Worm (Caenorhabditis elegans) whole organism, L3 larva: Measurements from ENCODE around the gene dod-6.

Source experiments
- aly-2 ChIP-seq: fragments of 150-350 bp; optimal IDR thresholded peaks from 2 replicates; lab custom pipeline; 2014; ENCODE audit warnings: missing biosample characterization, missing genetic modification characterization
- ama-1 ChIP-seq: fragments of 150-350 bp; optimal IDR thresholded peaks from 2 replicates; lab custom pipeline; 2018
- ceh-16 ChIP-seq: sonication (generic microtip); optimal IDR thresholded peaks from 2 replicates; lab custom pipeline; 2017; ENCODE audit warnings: missing biosample characterization, missing genetic modification characterization
- ceh-82 ChIP-seq: fragments of 150-350 bp; optimal IDR thresholded peaks from 2 replicates; lab custom pipeline; 2014; ENCODE audit warnings: missing biosample characterization, missing genetic modification characterization
- nhr-23 ChIP-seq: fragments of 150-350 bp; optimal IDR thresholded peaks from 2 replicates; lab custom pipeline; 2014; ENCODE audit warnings: missing biosample characterization, missing genetic modification reagents, missing genetic modification characterization
- nhr-76 ChIP-seq: fragments of 150-350 bp; sonication (generic microtip); optimal IDR thresholded peaks from 5 replicates; lab custom pipeline; 2014; ENCODE audit warnings: missing biosample characterization, missing genetic modification characterization
- nhr-77 ChIP-seq: fragments of 150-350 bp; optimal IDR thresholded peaks from 2 replicates; lab custom pipeline; 2014; ENCODE audit warnings: missing biosample characterization, missing genetic modification characterization
- sea-2 ChIP-seq: fragments of 150-350 bp; sonication (generic microtip); optimal IDR thresholded peaks from 4 replicates; lab custom pipeline; 2014; ENCODE audit warnings: missing biosample characterization, missing genetic modification reagents, missing genetic modification characterization
- snpc-4 ChIP-seq: fragments of 150-350 bp; optimal IDR thresholded peaks from 2 replicates; lab custom pipeline; 2014; ENCODE audit warnings: missing biosample characterization, missing genetic modification characterization
- tbx-2 ChIP-seq: sonication (generic microtip); optimal IDR thresholded peaks from 2 replicates; lab custom pipeline; 2016; ENCODE audit warnings: mild to moderate bottlenecking, missing genetic modification characterization, missing compliant biosample characterization

- no peak for TF ChIP-seq snpc-4 (tag; lab: Kevin White, UChicago)
- no peak for TF ChIP-seq tbx-2 (tag; lab: Kevin White, UChicago)
- no peak for TF ChIP-seq ceh-82 (tag; lab: Kevin White, UChicago)
- TF ChIP-seq aly-2 (tag; lab: Kevin White, UChicago) = no peak
- TF ChIP-seq ceh-16 (tag; lab: Kevin White, UChicago) = no peak
- TF ChIP-seq nhr-77 (tag; lab: Kevin White, UChicago) = no peak
- no peak for TF ChIP-seq sea-2
- TF ChIP-seq nhr-23 (tag; lab: Kevin White, UChicago) = no peak
- no peak for TF ChIP-seq nhr-76 (tag; lab: Kevin White, UChicago)
- TF ChIP-seq ama-1 (lab: Kevin White, UChicago) = no peak
These were observed 11.4 kb upstream of the dod-6 start, which contains the start of gene unc-47 for ce11 chrIII:10186160-10186559.
